Fruit fly (Drosophila melanogaster): ENCODE data around the gene Pkc98E.

DNA sequence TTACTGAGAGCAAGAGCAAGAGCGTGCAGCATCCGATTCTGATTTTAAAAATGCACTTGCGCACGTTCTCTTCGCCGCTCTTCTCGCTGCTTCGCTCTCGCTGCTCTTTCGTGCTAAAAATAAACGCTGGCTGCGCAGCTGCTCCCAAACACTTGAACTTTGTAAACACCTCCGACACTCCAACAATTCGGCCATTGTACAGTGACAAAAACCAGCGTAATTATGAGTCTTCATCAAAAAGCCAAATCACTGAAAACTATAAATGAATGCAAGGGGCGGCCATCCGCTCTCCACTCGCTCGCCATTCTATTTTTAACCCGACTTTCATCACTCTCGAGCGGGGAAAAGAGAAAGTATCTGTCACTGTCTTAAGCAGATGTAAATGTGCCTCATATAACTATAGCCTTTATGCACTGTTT lies 25.7 kb downstream of the Pkc98E start:
- no peak for TF ChIP-seq Sin3A (optimal IDR thresholded peaks at IDR 0.05)
- TF ChIP-seq CG10543 (GFP tag; optimal IDR thresholded peaks at IDR 0.05): no peak
- TF ChIP-seq CG11696 (GFP tag; IDR thresholded peaks at IDR 0.05): no peak
- no peak for TF ChIP-seq CG6654 (GFP tag; optimal IDR thresholded peaks at IDR 0.05)
- TF ChIP-seq hth (optimal IDR thresholded peaks at IDR 0.05): no peak
- no peak for TF ChIP-seq CG3065 (GFP tag; optimal IDR thresholded peaks at IDR 0.05)
- TF ChIP-seq CG16779 (GFP tag; IDR thresholded peaks at IDR 0.05): no peak
- no peak for TF ChIP-seq CG12942 (GFP tag; optimal IDR thresholded peaks at IDR 0.05)
- no peak for TF ChIP-seq Eip74EF (GFP tag; optimal IDR thresholded peaks at IDR 0.05)
